Worm (Caenorhabditis elegans): ENCODE data around the gene rol-6.

DNA sequence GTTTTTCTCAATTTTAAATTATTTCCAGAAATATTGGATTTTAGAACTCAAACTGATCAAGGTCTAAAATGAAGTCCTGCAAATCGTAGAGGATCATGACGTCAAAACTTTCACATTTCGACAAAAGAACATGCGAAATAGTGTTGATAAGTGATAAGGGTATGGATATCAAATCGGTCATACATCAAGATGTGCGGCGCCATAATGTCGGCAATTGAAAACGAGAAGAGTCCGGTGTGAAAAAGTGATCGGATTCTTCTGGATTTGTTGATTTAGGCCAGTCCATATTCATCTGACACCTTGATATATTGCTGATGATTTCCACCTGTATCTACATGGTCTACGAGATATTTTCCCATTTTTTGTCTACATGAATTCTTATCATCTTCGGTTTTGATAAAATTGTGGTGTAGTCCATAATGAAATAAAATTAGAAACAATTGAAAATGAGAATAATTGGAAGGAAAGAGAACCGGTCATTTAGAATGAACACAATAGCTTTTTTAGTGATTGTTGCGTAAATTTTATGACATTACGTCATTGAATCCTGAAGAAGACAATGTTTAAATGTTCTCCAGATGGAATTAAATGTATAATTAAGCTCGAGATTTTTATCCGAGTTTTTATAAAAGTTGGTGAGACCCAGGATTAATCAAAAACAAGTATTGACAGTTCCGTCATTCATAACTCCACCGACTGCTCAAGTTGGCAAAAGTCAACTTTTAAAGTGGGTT is 1.7 kb upstream of the rol-6 start:
- TF ChIP-seq lin-11 (tag; optimal IDR thresholded peaks at IDR 0.05) (no peak), zag-1 (tag; optimal IDR thresholded peaks at IDR 0.05) (no peak), elt-3 (tag; optimal IDR thresholded peaks at IDR 0.05) (no peak), nhr-23 (tag; optimal IDR thresholded peaks at IDR 0.05) (no peak)

Data from whole organism, L2 larva.